Worm (Caenorhabditis elegans) whole organism, L2 larva: ENCODE results near the gene srbc-24.

Experiments used
- R02D3.7 ChIP-seq: fragments of 150-350 bp; optimal IDR thresholded peaks from 2 replicates; lab custom pipeline; 2014; ENCODE audit warnings: missing biosample characterization, missing genetic modification characterization
- ZK546.5 ChIP-seq: sonication (generic microtip); optimal IDR thresholded peaks from 2 replicates; lab custom pipeline; 2017; ENCODE audit warnings: missing biosample characterization, missing genetic modification characterization
- aly-2 ChIP-seq: fragments of 150-350 bp; optimal IDR thresholded peaks from 2 replicates; lab custom pipeline; 2014; ENCODE audit warnings: missing biosample characterization, missing genetic modification characterization
- ceh-82 ChIP-seq: fragments of 150-350 bp; optimal IDR thresholded peaks from 2 replicates; lab custom pipeline; 2014; ENCODE audit warnings: missing biosample characterization, missing genetic modification characterization
- elt-3 ChIP-seq: sonication (generic microtip); optimal IDR thresholded peaks from 2 replicates; lab custom pipeline; 2017; ENCODE audit warnings: missing biosample characterization, missing genetic modification characterization
- fos-1 ChIP-seq: fragments of 150-350 bp; optimal IDR thresholded peaks from 2 replicates; lab custom pipeline; 2014; ENCODE audit warnings: missing biosample characterization, missing genetic modification characterization
- mdl-1 ChIP-seq, 2 experiments: fragments of 150-350 bp in 1 of 2; sonication (generic microtip) in 1 of 2; optimal IDR thresholded peaks; 2 replicates each; lab custom pipeline; 2017; ENCODE audit warnings: missing biosample characterization in 2 of 2, missing genetic modification characterization in 2 of 2
- nhr-10 ChIP-seq: sonication (generic microtip); optimal IDR thresholded peaks from 2 replicates; lab custom pipeline; 2017; ENCODE audit warnings: missing biosample characterization, missing genetic modification characterization
- nhr-77 ChIP-seq: fragments of 150-350 bp; optimal IDR thresholded peaks from 2 replicates; lab custom pipeline; 2014; ENCODE audit warnings: missing biosample characterization, missing genetic modification characterization
- skn-1 ChIP-seq: sonication (generic microtip); optimal IDR thresholded peaks from 2 replicates; lab custom pipeline; 2017; ENCODE audit warnings: missing biosample characterization, missing genetic modification characterization
- snpc-4 ChIP-seq: fragments of 150-350 bp; optimal IDR thresholded peaks from 2 replicates; lab custom pipeline; 2014; ENCODE audit warnings: missing biosample characterization, missing genetic modification characterization
- unc-62 ChIP-seq: fragments of 150-350 bp; optimal IDR thresholded peaks from 2 replicates; lab custom pipeline; 2014; ENCODE audit warnings: missing biosample characterization, missing genetic modification reagents, missing genetic modification characterization

- TF ChIP-seq nhr-10 (tag; lab: Kevin White, UChicago), result no peak
- no peak for TF ChIP-seq snpc-4
- no peak for TF ChIP-seq ZK546.5 (tag; lab: Kevin White, UChicago)
- TF ChIP-seq nhr-77, result no peak
- no peak for TF ChIP-seq skn-1 (tag; lab: Kevin White, UChicago)
- no peak for TF ChIP-seq R02D3.7 (tag; lab: Kevin White, UChicago)
- no peak for TF ChIP-seq aly-2
- TF ChIP-seq ceh-82 (tag; lab: Kevin White, UChicago), result no peak
- no peak for TF ChIP-seq mdl-1 (tag; optimal IDR thresholded peaks at IDR 0.05; lab: Kevin White, UChicago)
- no peak for TF ChIP-seq elt-3 (tag; lab: Kevin White, UChicago)
- TF ChIP-seq unc-62 (GFP tag; lab: Kevin White, UChicago), result no peak
- TF ChIP-seq fos-1 (tag; lab: Kevin White, UChicago), result no peak
Measured at ce11 chrV:2163735-2164134, 12.2 kb downstream of the srbc-24 start, which contains the start of gene str-255.
